Worm (Caenorhabditis elegans) whole organism, L4 larva: ENCODE measurements around the gene rsks-1.
A peak's percentile ranks its signal among the peaks of the same experiment; 100 is the strongest.

Source experiments
- F10B5.3 ChIP-seq: sonication (generic microtip); optimal IDR thresholded peaks from 2 replicates; lab custom pipeline; 2016; ENCODE audit warnings: mild to moderate bottlenecking, missing genetic modification characterization, missing compliant biosample characterization
- T20F7.1 ChIP-seq: fragments of 200-800 bp; sonication (Bioruptor generic); optimal IDR thresholded peaks from 2 replicates; lab custom pipeline; 2018; ENCODE audit warnings: mild to moderate bottlenecking, missing genetic modification characterization, missing compliant biosample characterization
- ZK337.2 ChIP-seq: fragments of 200-800 bp; sonication (Bioruptor generic); IDR thresholded peaks from 2 replicates; pipeline ENCODE4 v1.3.6; 2022; ENCODE audit warnings: missing genetic modification reagents, missing genetic modification characterization, missing compliant biosample characterization
- aly-2 ChIP-seq: sonication (generic microtip); optimal IDR thresholded peaks from 2 replicates; lab custom pipeline; 2018; ENCODE audit warnings: missing biosample characterization, missing genetic modification characterization
- ceh-62 ChIP-seq: sonication (generic microtip); optimal IDR thresholded peaks from 2 replicates; lab custom pipeline; 2017; ENCODE audit warnings: missing biosample characterization, missing genetic modification characterization
- ces-1 ChIP-seq: fragments of 150-350 bp; sonication (generic microtip); optimal IDR thresholded peaks from 4 replicates; lab custom pipeline; 2014; ENCODE audit warnings: missing biosample characterization, missing genetic modification reagents, missing genetic modification characterization
- daf-16 ChIP-seq, 3 experiments: sonication (generic microtip); optimal IDR thresholded peaks; 2 replicates each; lab custom pipeline; 2016 to 2017; ENCODE audit warnings: missing genetic modification characterization in 3 of 3, missing genetic modification reagents in 3 of 3, mild to moderate bottlenecking in 2 of 3, missing compliant biosample characterization in 2 of 3, missing biosample characterization in 1 of 3, moderate library complexity in 1 of 3
- dmd-6 ChIP-seq: fragments of 200-800 bp; sonication (Bioruptor generic); IDR thresholded peaks from 2 replicates; pipeline ENCODE4 v1.3.6; 2022; ENCODE audit warnings: missing genetic modification reagents, missing genetic modification characterization, missing compliant biosample characterization
- egl-43 ChIP-seq: fragments of 200-800 bp; sonication (Bioruptor generic); IDR thresholded peaks from 2 replicates; pipeline ENCODE4 v1.3.6; 2022; ENCODE audit warnings: missing genetic modification reagents, missing genetic modification characterization, missing compliant biosample characterization
- hlh-11 ChIP-seq: fragments of 200-800 bp; sonication (Bioruptor generic); optimal IDR thresholded peaks from 2 replicates; lab custom pipeline; 2018; ENCODE audit warnings: mild to moderate bottlenecking, missing genetic modification characterization, missing compliant biosample characterization
- hmg-1.1 ChIP-seq: fragments of 200-800 bp; sonication (Bioruptor generic); IDR thresholded peaks from 2 replicates; pipeline ENCODE4 v1.3.6; 2022; ENCODE audit warnings: missing genetic modification reagents, missing genetic modification characterization, missing compliant biosample characterization
- jun-1 ChIP-seq: fragments of 150-350 bp; optimal IDR thresholded peaks from 2 replicates; lab custom pipeline; 2014; ENCODE audit warnings: missing biosample characterization, missing genetic modification reagents, missing genetic modification characterization
- lin-1 ChIP-seq: fragments of 200-800 bp; sonication (Bioruptor generic); IDR thresholded peaks from 2 replicates; pipeline ENCODE4 v1.3.6; 2022; ENCODE audit warnings: missing genetic modification reagents, missing genetic modification characterization, missing compliant biosample characterization
- lin-13 ChIP-seq: fragments of 150-350 bp; optimal IDR thresholded peaks from 2 replicates; lab custom pipeline; 2014; ENCODE audit warnings: missing biosample characterization, missing genetic modification reagents, missing genetic modification characterization
- lin-39 ChIP-seq: fragments of 150-350 bp; optimal IDR thresholded peaks from 2 replicates; lab custom pipeline; 2014; ENCODE audit warnings: missing biosample characterization, missing genetic modification reagents, missing genetic modification characterization
- mes-2 ChIP-seq: sonication (generic microtip); optimal IDR thresholded peaks from 2 replicates; lab custom pipeline; 2016; ENCODE audit warnings: missing genotype, mild to moderate bottlenecking, missing genetic modification characterization, missing compliant biosample characterization; ENCODE audit not compliant: poor library complexity, severe bottlenecking
- mxl-3 ChIP-seq: fragments of 200-800 bp; sonication (Bioruptor generic); optimal IDR thresholded peaks from 2 replicates; lab custom pipeline; 2018; ENCODE audit warnings: mild to moderate bottlenecking, missing genetic modification characterization, missing compliant biosample characterization
- nhr-102 ChIP-seq: sonication (generic microtip); optimal IDR thresholded peaks from 2 replicates; lab custom pipeline; 2016; ENCODE audit warnings: mild to moderate bottlenecking, missing genetic modification characterization, moderate library complexity, missing compliant biosample characterization
- nhr-111 ChIP-seq: fragments of 200-800 bp; sonication (Bioruptor generic); optimal IDR thresholded peaks from 2 replicates; lab custom pipeline; 2018; ENCODE audit warnings: mild to moderate bottlenecking, missing genetic modification characterization, missing compliant biosample characterization
- nhr-237 ChIP-seq: sonication (generic microtip); optimal IDR thresholded peaks from 2 replicates; lab custom pipeline; 2017; ENCODE audit warnings: missing biosample characterization, missing genetic modification characterization
- nhr-28 ChIP-seq: fragments of 150-350 bp; optimal IDR thresholded peaks from 2 replicates; lab custom pipeline; 2014; ENCODE audit warnings: missing biosample characterization, missing genetic modification characterization
- nhr-48 ChIP-seq: sonication (generic microtip); optimal IDR thresholded peaks from 2 replicates; lab custom pipeline; 2016; ENCODE audit warnings: mild to moderate bottlenecking, missing genetic modification characterization, missing compliant biosample characterization
- php-3 ChIP-seq: fragments of 200-800 bp; sonication (Bioruptor generic); IDR thresholded peaks from 2 replicates; pipeline ENCODE4 v1.3.6; 2022; ENCODE audit warnings: missing genetic modification reagents, missing genetic modification characterization, missing compliant biosample characterization
- pqm-1 ChIP-seq: sonication (generic microtip); optimal IDR thresholded peaks from 2 replicates; lab custom pipeline; 2017; ENCODE audit warnings: missing biosample characterization, missing genetic modification characterization
- snpc-4 ChIP-seq: fragments of 150-350 bp; optimal IDR thresholded peaks from 2 replicates; lab custom pipeline; 2014; ENCODE audit warnings: missing biosample characterization, missing genetic modification characterization
- tra-1 ChIP-seq: fragments of 200-800 bp; sonication (Bioruptor generic); IDR thresholded peaks from 2 replicates; pipeline ENCODE4 v1.3.6; 2022; ENCODE audit warnings: missing genetic modification reagents, missing genetic modification characterization, missing compliant biosample characterization
- unc-62 ChIP-seq, 3 experiments: fragments of 150-350 bp in 1 of 3; sonication (generic microtip); optimal IDR thresholded peaks in 2 of 3; peaks in 1 of 3; 1 replicate in 1 of 3; 2 replicates in 2 of 3; lab custom pipeline; 2014 to 2017; ENCODE audit warnings: missing biosample characterization in 3 of 3, missing genetic modification characterization in 3 of 3, missing genetic modification reagents in 3 of 3, missing genotype in 1 of 3
- vab-7 ChIP-seq: fragments of 200-800 bp; sonication (Bioruptor generic); IDR thresholded peaks from 2 replicates; pipeline ENCODE4 v1.3.6; 2022; ENCODE audit warnings: missing genetic modification reagents, missing genetic modification characterization, missing compliant biosample characterization
- zfp-2 ChIP-seq: sonication (generic microtip); optimal IDR thresholded peaks from 2 replicates; lab custom pipeline; 2016; ENCODE audit warnings: mild to moderate bottlenecking, missing genetic modification characterization, missing compliant biosample characterization

The rsks-1 gene

ce11 chrIII:11262089-11262488, 17.2 kb downstream of the rsks-1 start (continued):
- TF ChIP-seq lin-13 (GFP tag; lab: Kevin White, UChicago), result no peak
- TF ChIP-seq vab-7 (GFP tag; lab: Robert Waterston, UW), result no peak
- peak; percentile 21 for TF ChIP-seq nhr-48 (tag; lab: Kevin White, UChicago)
- TF ChIP-seq ZK337.2 (GFP tag; lab: Robert Waterston, UW), result no peak
- no peak for TF ChIP-seq hmg-1.1 (GFP tag; lab: Robert Waterston, UW)

ce11 chrIII:11267372-11267771, 22.5 kb downstream of the rsks-1 start:
- no peak for TF ChIP-seq lin-1 (GFP tag; lab: Robert Waterston, UW)
- no peak for TF ChIP-seq aly-2
- TF ChIP-seq hmg-1.1 (GFP tag; lab: Robert Waterston, UW), result no peak
- peak; percentile 28 for TF ChIP-seq hlh-11 (tag; lab: Kevin White, UChicago)
- TF ChIP-seq F10B5.3 (tag; lab: Kevin White, UChicago), result no peak
- TF ChIP-seq nhr-111 (GFP tag; lab: Kevin White, UChicago), result no peak
- no peak for TF ChIP-seq daf-16 (GFP tag; optimal IDR thresholded peaks at IDR 0.05; lab: Kevin White, UChicago)
- TF ChIP-seq daf-16 (tag; optimal IDR thresholded peaks at IDR 0.05; lab: Kevin White, UChicago), result peak; percentile 14
- no peak for TF ChIP-seq egl-43 (GFP tag; lab: Robert Waterston, UW)
- TF ChIP-seq lin-13 (GFP tag; lab: Kevin White, UChicago), result no peak
- no peak for TF ChIP-seq ces-1 (GFP tag; lab: Kevin White, UChicago)
- TF ChIP-seq nhr-28, result peak; percentile 70
- TF ChIP-seq nhr-237, result no peak
- TF ChIP-seq ceh-62 (tag; lab: Kevin White, UChicago), result no peak
- peak; percentile 3 for TF ChIP-seq mes-2
- no peak for TF ChIP-seq lin-39 (tag; lab: Kevin White, UChicago)
- peak; percentile 38 for TF ChIP-seq mxl-3
- peak in 1 of 2 experiments; percentile 86 for TF ChIP-seq unc-62 (GFP tag; optimal IDR thresholded peaks at IDR 0.05 in 1 of 2; lab: Kevin White, UChicago)
- TF ChIP-seq unc-62 (tag; optimal IDR thresholded peaks at IDR 0.05; lab: Kevin White, UChicago), result no peak
- TF ChIP-seq dmd-6, result peak; percentile 63
- peak; percentile 62 for TF ChIP-seq pqm-1 (tag; lab: Kevin White, UChicago)
- TF ChIP-seq, all 104 proteins: peak for 8

- TF ChIP-seq ZK337.2 (GFP tag; lab: Robert Waterston, UW) (no peak), pqm-1 (tag; lab: Kevin White, UChicago) (peak; percentile 36), nhr-28 (peak; percentile 61), daf-16 (GFP tag; optimal IDR thresholded peaks at IDR 0.05; lab: Kevin White, UChicago) (no peak), daf-16 (tag; optimal IDR thresholded peaks at IDR 0.05; lab: Kevin White, UChicago) (peak; percentile 24), aly-2 (no peak), hlh-11 (tag; lab: Kevin White, UChicago) (peak; percentile 8), tra-1 (0 out of 2 replicates have a peak, but pooled peaks have one; percentile 5), nhr-48 (tag; lab: Kevin White, UChicago) (peak; percentile 3), dmd-6 (peak; percentile 66)
Measured at ce11 chrIII:11268532-11268931, 23.6 kb downstream of the rsks-1 start.

- TF ChIP-seq ceh-62 (tag; lab: Kevin White, UChicago), result no peak
- no peak for TF ChIP-seq nhr-111 (GFP tag; lab: Kevin White, UChicago)
- TF ChIP-seq nhr-28, result peak; percentile 99
- TF ChIP-seq lin-1 (GFP tag; lab: Robert Waterston, UW), result no peak
- TF ChIP-seq T20F7.1 (GFP tag; lab: Kevin White, UChicago), result no peak
- TF ChIP-seq dmd-6, result peak; percentile 20; the same call in 1 of the 2 replicates
- no peak for TF ChIP-seq zfp-2 (tag; lab: Kevin White, UChicago)
- no peak for TF ChIP-seq daf-16 (GFP tag; optimal IDR thresholded peaks at IDR 0.05; lab: Kevin White, UChicago)
- TF ChIP-seq daf-16 (tag; optimal IDR thresholded peaks at IDR 0.05; lab: Kevin White, UChicago), result peak; percentile 30
- TF ChIP-seq hmg-1.1 (GFP tag; lab: Robert Waterston, UW), result no peak
- no peak for TF ChIP-seq jun-1 (tag; lab: Kevin White, UChicago)
- no peak for TF ChIP-seq nhr-102
- no peak for TF ChIP-seq php-3 (GFP tag; lab: Robert Waterston, UW)
Measured at ce11 chrIII:11269206-11269605, 24.3 kb downstream of the rsks-1 start.

DNA sequence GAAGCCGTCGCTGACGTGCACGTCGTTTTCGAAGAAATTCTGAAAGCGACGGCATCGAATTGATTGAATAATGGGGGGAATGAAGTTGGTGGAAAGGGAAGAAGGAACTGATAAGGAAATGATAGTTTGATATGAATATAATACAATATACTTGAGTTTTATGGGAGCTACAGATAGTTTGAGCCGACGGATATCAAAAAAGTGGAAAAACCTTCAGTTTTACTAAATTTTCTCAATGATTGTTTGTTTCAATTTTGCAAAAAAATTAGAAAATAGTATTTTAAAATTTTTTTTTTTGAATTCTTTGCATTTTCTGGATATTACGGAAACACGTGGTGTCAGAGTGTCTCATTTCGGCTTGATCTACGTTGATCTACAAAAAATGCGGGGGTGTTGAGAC, 25.9 kb downstream of the rsks-1 start, which contains the start of gene obr-1:
obr-1 (minus strand) TSS at position 101 of the 400 bp plus-strand sequence.
- TF ChIP-seq snpc-4 (tag; lab: Kevin White, UChicago) (no peak), nhr-28 (peak; percentile 18)
